Worm (Caenorhabditis elegans) whole organism, L1 larva: ENCODE results near the gene T25D1.1.
"Not testable (repeated sequence)": the region's sequence is repeated elsewhere in the genome, so short reads cannot be mapped to it uniquely, and the experiment has no call there.

Experiments
- C16A3.4 ChIP-seq: fragments of 150-350 bp; optimal IDR thresholded peaks from 2 replicates; lab custom pipeline; 2014; ENCODE audit warnings: missing biosample characterization, missing genetic modification characterization
- F16B12.6 ChIP-seq: fragments of 150-350 bp; optimal IDR thresholded peaks from 2 replicates; lab custom pipeline; 2014; ENCODE audit warnings: missing biosample characterization, missing genetic modification characterization
- alr-1 ChIP-seq: fragments of 200-800 bp; sonication (Bioruptor generic); optimal IDR thresholded peaks from 2 replicates; lab custom pipeline; 2018; ENCODE audit warnings: borderline replicate concordance, mild to moderate bottlenecking, missing genetic modification characterization, missing compliant biosample characterization
- aly-2 ChIP-seq: fragments of 150-350 bp; optimal IDR thresholded peaks from 2 replicates; lab custom pipeline; 2014; ENCODE audit warnings: missing biosample characterization, missing genetic modification characterization
- blmp-1 ChIP-seq: fragments of 150-350 bp; optimal IDR thresholded peaks from 2 replicates; lab custom pipeline; 2014; ENCODE audit warnings: missing biosample characterization, missing genetic modification characterization
- ceh-63 ChIP-seq: fragments of 200-800 bp; sonication (Bioruptor generic); optimal IDR thresholded peaks from 2 replicates; lab custom pipeline; 2018; ENCODE audit warnings: mild to moderate bottlenecking, missing genetic modification characterization, missing compliant biosample characterization
- ces-1 ChIP-seq: fragments of 150-350 bp; optimal IDR thresholded peaks from 2 replicates; lab custom pipeline; 2014; ENCODE audit warnings: missing biosample characterization, missing genetic modification reagents, missing genetic modification characterization
- dsc-1 ChIP-seq: sonication (generic microtip); optimal IDR thresholded peaks from 2 replicates; lab custom pipeline; 2016; ENCODE audit warnings: mild to moderate bottlenecking, missing genetic modification characterization, missing compliant biosample characterization
- efl-1 ChIP-seq, 4 experiments: fragments of 150-350 bp; optimal IDR thresholded peaks in 3 of 4; peaks in 1 of 4; 1 replicate in 1 of 4; 2 replicates in 3 of 4; lab custom pipeline; 2014; ENCODE audit warnings: missing biosample characterization in 2 of 4, missing genetic modification characterization in 2 of 4, missing genetic modification reagents in 2 of 4
- efl-3 ChIP-seq: fragments of 200-800 bp; sonication (Bioruptor generic); optimal IDR thresholded peaks from 2 replicates; lab custom pipeline; 2018; ENCODE audit warnings: mild to moderate bottlenecking, missing genetic modification characterization, missing compliant biosample characterization
- elt-2 ChIP-seq: sonication (generic microtip); optimal IDR thresholded peaks from 2 replicates; lab custom pipeline; 2016; ENCODE audit warnings: missing genetic modification characterization, mild to moderate bottlenecking, inconsistent platforms, missing compliant biosample characterization, missing genetic modification reagents
- fkh-10 ChIP-seq: sonication (generic microtip); optimal IDR thresholded peaks from 2 replicates; lab custom pipeline; 2017; ENCODE audit warnings: missing biosample characterization, missing genetic modification reagents, missing genetic modification characterization
- fkh-4 ChIP-seq: sonication (generic microtip); optimal IDR thresholded peaks from 2 replicates; lab custom pipeline; 2016; ENCODE audit warnings: missing compliant biosample characterization, missing genetic modification characterization, borderline replicate concordance
- fos-1 ChIP-seq: fragments of 150-350 bp; optimal IDR thresholded peaks from 2 replicates; lab custom pipeline; 2014; ENCODE audit warnings: missing biosample characterization, missing genetic modification characterization
- grh-1 ChIP-seq: fragments of 200-800 bp; sonication (Bioruptor generic); IDR thresholded peaks from 2 replicates; pipeline ENCODE4 v1.3.6; 2022; ENCODE audit warnings: missing genetic modification reagents, missing genetic modification characterization, missing compliant biosample characterization
- hlh-4 ChIP-seq: sonication (generic microtip); optimal IDR thresholded peaks from 2 replicates; lab custom pipeline; 2016; ENCODE audit warnings: mild to moderate bottlenecking, missing genetic modification characterization, missing compliant biosample characterization
- irx-1 ChIP-seq: sonication (generic microtip); optimal IDR thresholded peaks from 2 replicates; lab custom pipeline; 2016; ENCODE audit warnings: missing genetic modification characterization, missing compliant biosample characterization
- lin-35 ChIP-seq, 2 experiments: fragments of 150-350 bp; optimal IDR thresholded peaks; 2 replicates each; lab custom pipeline; 2014; ENCODE audit warnings: missing biosample characterization in 2 of 2, missing genetic modification characterization in 2 of 2, missing genetic modification reagents in 2 of 2
- lin-39 ChIP-seq: fragments of 150-350 bp; optimal IDR thresholded peaks from 2 replicates; lab custom pipeline; 2014; ENCODE audit warnings: missing biosample characterization, missing genetic modification reagents, missing genetic modification characterization
- lir-3 ChIP-seq: sonication (generic microtip); optimal IDR thresholded peaks from 2 replicates; lab custom pipeline; 2016; ENCODE audit warnings: mild to moderate bottlenecking, missing genetic modification characterization, moderate library complexity, missing compliant biosample characterization; ENCODE audit not compliant: poor library complexity
- lsy-2 ChIP-seq, 2 experiments: fragments of 150-350 bp; optimal IDR thresholded peaks; 2 replicates each; lab custom pipeline; 2014; ENCODE audit warnings: missing biosample characterization in 2 of 2, missing genetic modification characterization in 2 of 2
- mdl-1 ChIP-seq, 2 experiments: fragments of 150-350 bp; optimal IDR thresholded peaks; 2 replicates each; lab custom pipeline; 2014 to 2017; ENCODE audit warnings: missing biosample characterization in 2 of 2, missing genetic modification characterization in 2 of 2, inconsistent platforms in 1 of 2
- nhr-11 ChIP-seq: fragments of 150-350 bp; optimal IDR thresholded peaks from 2 replicates; lab custom pipeline; 2014; ENCODE audit warnings: missing biosample characterization, missing genetic modification characterization
- nhr-12 ChIP-seq: sonication (generic microtip); optimal IDR thresholded peaks from 2 replicates; lab custom pipeline; 2017; ENCODE audit warnings: missing biosample characterization, missing genetic modification characterization
- nhr-19 ChIP-seq: fragments of 200-800 bp; sonication (Bioruptor generic); conservative IDR thresholded peaks from 2 replicates; pipeline ENCODE4 v1.3.6; 2022; ENCODE audit warnings: missing genetic modification characterization, missing compliant biosample characterization
- nhr-28 ChIP-seq: fragments of 150-350 bp; optimal IDR thresholded peaks from 2 replicates; lab custom pipeline; 2014; ENCODE audit warnings: missing biosample characterization, missing genetic modification characterization
- nhr-76 ChIP-seq: sonication (generic microtip); optimal IDR thresholded peaks from 2 replicates; lab custom pipeline; 2017; ENCODE audit warnings: missing biosample characterization, missing genetic modification characterization
- nhr-77 ChIP-seq: fragments of 150-350 bp; optimal IDR thresholded peaks from 2 replicates; lab custom pipeline; 2014; ENCODE audit warnings: missing biosample characterization, missing genetic modification characterization
- nhr-84 ChIP-seq: sonication (generic microtip); optimal IDR thresholded peaks from 2 replicates; lab custom pipeline; 2017; ENCODE audit warnings: missing biosample characterization, missing genetic modification characterization
- nhr-85 ChIP-seq: sonication (generic microtip); peaks from one replicate; lab custom pipeline; 2016; ENCODE audit warnings: missing genetic modification characterization, inconsistent platforms, missing compliant biosample characterization
- nhr-90 ChIP-seq: sonication (generic microtip); optimal IDR thresholded peaks from 2 replicates; lab custom pipeline; 2016; ENCODE audit warnings: mild to moderate bottlenecking, missing genetic modification characterization, missing compliant biosample characterization; ENCODE audit not compliant: poor library complexity
- pag-3 ChIP-seq: sonication (generic microtip); optimal IDR thresholded peaks from 2 replicates; lab custom pipeline; 2017; ENCODE audit warnings: missing genetic modification characterization, mild to moderate bottlenecking, missing compliant biosample characterization, antibody characterized with exemption, borderline replicate concordance; ENCODE audit not compliant: insufficient read depth
- pax-3 ChIP-seq: fragments of 200-800 bp; sonication (Bioruptor generic); optimal IDR thresholded peaks from 2 replicates; lab custom pipeline; 2018; ENCODE audit warnings: mild to moderate bottlenecking, missing genetic modification characterization, moderate library complexity, missing compliant biosample characterization
- pqm-1 ChIP-seq: sonication (generic microtip); optimal IDR thresholded peaks from 3 replicates; lab custom pipeline; 2017; ENCODE audit warnings: missing biosample characterization, missing genetic modification characterization
- skn-1 ChIP-seq: fragments of 150-350 bp; optimal IDR thresholded peaks from 2 replicates; lab custom pipeline; 2014; ENCODE audit warnings: missing biosample characterization, missing genetic modification characterization
- snpc-4 ChIP-seq: fragments of 150-350 bp; optimal IDR thresholded peaks from 2 replicates; lab custom pipeline; 2014; ENCODE audit warnings: missing biosample characterization, missing genetic modification characterization
- snu-23 ChIP-seq: sonication (generic microtip); optimal IDR thresholded peaks from 2 replicates; lab custom pipeline; 2016; ENCODE audit warnings: missing genetic modification characterization, missing compliant biosample characterization
- swsn-7 ChIP-seq: sonication (generic microtip); optimal IDR thresholded peaks from 2 replicates; lab custom pipeline; 2016; ENCODE audit warnings: missing genetic modification characterization, missing compliant biosample characterization
- unc-62 ChIP-seq: fragments of 150-350 bp; optimal IDR thresholded peaks from 2 replicates; lab custom pipeline; 2014; ENCODE audit warnings: missing biosample characterization, missing genetic modification reagents, missing genetic modification characterization
- unc-86 ChIP-seq: sonication (generic microtip); optimal IDR thresholded peaks from 2 replicates; lab custom pipeline; 2016; ENCODE audit warnings: missing genetic modification characterization, missing compliant biosample characterization
- unc-98 ChIP-seq: fragments of 200-800 bp; sonication (Bioruptor generic); IDR thresholded peaks from 2 replicates; pipeline ENCODE4 v1.3.6; 2022; ENCODE audit warnings: missing genetic modification characterization, missing compliant biosample characterization
- ztf-4 ChIP-seq: fragments of 150-350 bp; optimal IDR thresholded peaks from 2 replicates; lab custom pipeline; 2014; ENCODE audit warnings: missing biosample characterization, missing genetic modification characterization

The T25D1.1 gene

ce11 chrX:16505348-16505747, 14.3 kb upstream of the T25D1.1 start, which contains the start of gene T25D1.3:
Gene T25D1.3 (plus strand): TSS chrX:16505648.
- TF ChIP-seq alr-1 (tag; lab: Kevin White, UChicago) = no peak
- TF ChIP-seq nhr-84 (tag; lab: Kevin White, UChicago) = no peak
- no peak for TF ChIP-seq mdl-1 (tag; optimal IDR thresholded peaks at IDR 0.05; lab: Kevin White, UChicago)
- no peak for TF ChIP-seq elt-2 (tag; lab: Kevin White, UChicago)
- no peak for TF ChIP-seq skn-1 (tag; lab: Kevin White, UChicago)
- TF ChIP-seq lin-39 (tag; lab: Kevin White, UChicago) = no peak
- no peak for TF ChIP-seq unc-86
- TF ChIP-seq irx-1 (tag; lab: Kevin White, UChicago) = no peak
- TF ChIP-seq ces-1 (GFP tag; lab: Kevin White, UChicago) = no peak
- no peak for TF ChIP-seq swsn-7 (tag; lab: Kevin White, UChicago)
- no peak for TF ChIP-seq blmp-1 (tag; lab: Kevin White, UChicago)
- TF ChIP-seq pag-3 (tag; lab: Kevin White, UChicago) = no peak
- TF ChIP-seq C16A3.4 (tag; lab: Kevin White, UChicago) = no peak
- no peak for TF ChIP-seq pqm-1
- no peak for TF ChIP-seq fkh-10 (GFP tag; lab: Kevin White, UChicago)
- TF ChIP-seq fkh-4 = no peak
- no peak for TF ChIP-seq pax-3 (tag; lab: Kevin White, UChicago)
- TF ChIP-seq nhr-76 (tag; lab: Kevin White, UChicago) = no peak

ce11 chrX:16515265-16515664, 4.4 kb upstream of the T25D1.1 start, which contains the start of gene T25D1.2:
Gene T25D1.2 (plus strand): TSS chrX:16515565.
- not testable (repeated sequence) for TF ChIP-seq elt-2 (tag; lab: Kevin White, UChicago); nhr-28 (tag; lab: Kevin White, UChicago); nhr-19 (GFP tag; lab: Robert Waterston, UW)

- TF ChIP-seq efl-1 (optimal IDR thresholded peaks at IDR 0.05; lab: Kevin White, UChicago) (no peak), efl-1 (GFP tag; optimal IDR thresholded peaks at IDR 0.05 in 1 of 2; lab: Kevin White, UChicago) (peak in 1 of 2 experiments; percentile 55), efl-3 (GFP tag; lab: Kevin White, UChicago) (no peak)
These were observed 846 bp upstream of the T25D1.1 start for ce11 chrX:16518771-16519170.

- TF ChIP-seq F16B12.6 (tag; lab: Kevin White, UChicago) (peak; percentile 20), alr-1 (tag; lab: Kevin White, UChicago) (no peak), nhr-85 (peak; percentile 57), lir-3 (no peak), lin-35 (GFP tag; optimal IDR thresholded peaks at IDR 0.05; lab: Kevin White, UChicago) (no peak), ces-1 (GFP tag; lab: Kevin White, UChicago) (no peak), hlh-4 (no peak), nhr-77 (no peak), unc-62 (GFP tag; lab: Kevin White, UChicago) (no peak), aly-2 (no peak), grh-1 (no peak), lsy-2 (tag; optimal IDR thresholded peaks at IDR 0.05; lab: Kevin White, UChicago) (peak; percentile 21 to 72), mdl-1 (tag; optimal IDR thresholded peaks at IDR 0.05; lab: Kevin White, UChicago) (no peak), unc-98 (GFP tag; lab: Robert Waterston, UW) (no peak), nhr-12 (no peak), nhr-90 (tag; lab: Kevin White, UChicago) (no peak), snu-23 (GFP tag; lab: Kevin White, UChicago) (no peak), efl-1 (optimal IDR thresholded peaks at IDR 0.05; lab: Kevin White, UChicago) (no peak), efl-1 (GFP tag; optimal IDR thresholded peaks at IDR 0.05 in 1 of 2; lab: Kevin White, UChicago) (no peak), ceh-63 (no peak), fos-1 (tag; lab: Kevin White, UChicago) (no peak), snpc-4 (no peak), nhr-11 (tag; lab: Kevin White, UChicago) (no peak), fkh-4 (no peak), pag-3 (tag; lab: Kevin White, UChicago) (no peak), ztf-4 (tag; lab: Kevin White, UChicago) (no peak), dsc-1 (no peak)
These were observed 2.1 kb downstream of the T25D1.1 start for ce11 chrX:16521722-16522121.
